Worm (Caenorhabditis elegans): Measurements from ENCODE around the gene nmy-1.
"Not testable (repeated sequence)": the region's sequence is repeated elsewhere in the genome, so short reads cannot be mapped to it uniquely, and the experiment has no call there.

Gene nmy-1

DNA sequence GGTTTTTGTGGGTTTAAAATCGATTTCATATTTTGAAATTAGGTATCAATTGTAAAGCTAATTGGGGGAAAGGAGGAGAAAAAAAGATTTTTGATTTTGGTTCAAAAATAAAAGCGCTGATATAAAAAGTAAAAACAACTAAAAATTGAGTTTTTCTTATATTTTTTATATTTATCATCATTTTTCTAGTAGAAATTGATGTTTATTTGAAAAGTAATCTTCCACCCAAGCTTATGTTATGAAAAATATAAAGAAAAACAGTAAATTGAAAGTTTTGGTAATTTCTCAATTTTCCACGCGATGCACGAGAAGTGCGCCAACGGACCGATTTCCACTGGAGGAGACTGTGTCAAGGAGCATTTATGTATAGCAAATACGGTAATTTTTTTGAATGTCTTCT is 15.1 kb upstream of the nmy-1 start, which contains the start of gene B0410.1:
Gene B0410.1 (plus strand): TSS at position 301 of the 400 bp plus-strand sequence.
- TF ChIP-seq elt-1 (tag; optimal IDR thresholded peaks at IDR 0.05; ENCODE audit: borderline replicate concordance, insufficient read depth); ham-2 (GFP tag; optimal IDR thresholded peaks at IDR 0.05); nhr-76 (tag; optimal IDR thresholded peaks at IDR 0.05): not testable (repeated sequence)

- TF ChIP-seq ztf-11 (tag; optimal IDR thresholded peaks at IDR 0.05) (no peak), bed-3 (GFP tag; optimal IDR thresholded peaks at IDR 0.05) (no peak), ham-2 (GFP tag; optimal IDR thresholded peaks at IDR 0.05) (no peak), nhr-28 (tag; optimal IDR thresholded peaks at IDR 0.05) (no peak), nhr-2 (tag; optimal IDR thresholded peaks at IDR 0.05) (no peak), sem-2 (GFP tag; optimal IDR thresholded peaks at IDR 0.05) (no peak), mep-1 (tag; optimal IDR thresholded peaks at IDR 0.05) (no peak), blmp-1 (tag; optimal IDR thresholded peaks at IDR 0.05) (no peak), nhr-237 (tag; optimal IDR thresholded peaks at IDR 0.05) (no peak)
These were observed 13.7 kb upstream of the nmy-1 start for ce11 chrX:2895646-2896045.

DNA sequence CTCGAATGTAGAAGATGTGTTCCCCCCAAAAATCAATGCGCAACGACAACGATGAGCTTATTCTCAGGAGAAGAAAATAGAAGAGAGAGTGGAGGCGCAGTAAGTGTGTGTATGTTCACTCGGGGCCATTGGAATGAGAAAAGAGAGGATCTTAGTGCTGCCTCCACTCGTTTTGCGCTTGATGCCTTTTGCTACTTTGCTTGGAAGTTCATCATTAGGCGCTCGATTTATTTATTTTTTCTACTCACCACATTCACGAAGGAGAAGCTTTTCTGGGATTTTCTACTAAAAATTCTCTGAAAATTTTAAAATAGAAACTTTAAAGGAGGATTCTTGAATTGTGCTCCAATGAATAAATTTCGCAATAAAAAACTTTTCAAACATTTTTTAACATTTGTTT is 11.1 kb upstream of the nmy-1 start, which contains the start of gene F52B10.3:
Gene F52B10.3 (minus strand): TSS at position 101 of the 400 bp plus-strand sequence.
- TF ChIP-seq unc-39 (tag; optimal IDR thresholded peaks at IDR 0.05) (no peak), lsy-2 (tag; optimal IDR thresholded peaks at IDR 0.05) (no peak), nhr-237 (tag; optimal IDR thresholded peaks at IDR 0.05) (no peak), mep-1 (tag; optimal IDR thresholded peaks at IDR 0.05) (no peak), mls-2 (tag; optimal IDR thresholded peaks at IDR 0.05) (no peak)

ce11 chrX:2900897-2901496 is 8.3 kb upstream of the nmy-1 start:
- peak; percentile 14 for TF ChIP-seq lin-32 (GFP tag; optimal IDR thresholded peaks at IDR 0.05)
- peak; percentile 76 for TF ChIP-seq nhr-2 (tag; optimal IDR thresholded peaks at IDR 0.05)
- TF ChIP-seq sptf-1 (tag; optimal IDR thresholded peaks at IDR 0.05): peak; percentile 48
- TF ChIP-seq elt-1 (tag; optimal IDR thresholded peaks at IDR 0.05; ENCODE audit: borderline replicate concordance, insufficient read depth): no peak
- TF ChIP-seq mep-1 (tag; optimal IDR thresholded peaks at IDR 0.05): no peak
- no peak for TF ChIP-seq hlh-1 (tag; optimal IDR thresholded peaks at IDR 0.05)
- peak; percentile 52 for TF ChIP-seq pha-4 (tag; optimal IDR thresholded peaks at IDR 0.05)
- TF ChIP-seq ham-2 (GFP tag; optimal IDR thresholded peaks at IDR 0.05): peak; percentile 80
- no peak for TF ChIP-seq zip-8 (tag; optimal IDR thresholded peaks at IDR 0.05)
- TF ChIP-seq mab-5 (tag; optimal IDR thresholded peaks at IDR 0.05): no peak
- no peak for TF ChIP-seq nhr-237 (tag; optimal IDR thresholded peaks at IDR 0.05)
- no peak for TF ChIP-seq lsy-2 (tag; optimal IDR thresholded peaks at IDR 0.05)
- TF ChIP-seq ceh-83 (GFP tag; optimal IDR thresholded peaks at IDR 0.05): no peak
- peak; percentile 12 for TF ChIP-seq mls-2 (tag; optimal IDR thresholded peaks at IDR 0.05)
- no peak for TF ChIP-seq lin-13 (tag; optimal IDR thresholded peaks at IDR 0.05)
- no peak for TF ChIP-seq drap-1 (GFP tag; optimal IDR thresholded peaks at IDR 0.05)
- TF ChIP-seq cnd-1 (tag; optimal IDR thresholded peaks at IDR 0.05): peak; percentile 60

DNA sequence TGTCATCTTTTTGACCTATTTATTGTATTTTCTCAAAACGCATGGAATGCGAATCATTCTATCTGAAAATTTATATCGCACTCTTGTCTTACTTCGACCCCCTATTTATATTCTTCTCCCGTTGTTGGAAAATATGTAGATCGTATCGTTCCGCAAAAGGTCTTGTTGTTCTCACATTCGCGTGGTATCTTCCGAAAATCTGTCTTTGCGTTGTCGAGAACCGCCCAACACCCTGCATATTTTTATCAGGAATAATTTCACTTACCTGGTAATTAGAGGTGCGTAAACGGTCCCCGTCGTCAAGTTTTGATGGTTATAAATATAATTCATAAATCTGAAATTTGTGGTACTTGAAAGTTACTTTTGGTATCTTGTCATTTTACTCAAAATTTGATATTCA is 6.5 kb upstream of the nmy-1 start:
- TF ChIP-seq elt-1 (tag; optimal IDR thresholded peaks at IDR 0.05; ENCODE audit: borderline replicate concordance, insufficient read depth) (peak; percentile 73), hlh-1 (tag; optimal IDR thresholded peaks at IDR 0.05) (no peak)

DNA sequence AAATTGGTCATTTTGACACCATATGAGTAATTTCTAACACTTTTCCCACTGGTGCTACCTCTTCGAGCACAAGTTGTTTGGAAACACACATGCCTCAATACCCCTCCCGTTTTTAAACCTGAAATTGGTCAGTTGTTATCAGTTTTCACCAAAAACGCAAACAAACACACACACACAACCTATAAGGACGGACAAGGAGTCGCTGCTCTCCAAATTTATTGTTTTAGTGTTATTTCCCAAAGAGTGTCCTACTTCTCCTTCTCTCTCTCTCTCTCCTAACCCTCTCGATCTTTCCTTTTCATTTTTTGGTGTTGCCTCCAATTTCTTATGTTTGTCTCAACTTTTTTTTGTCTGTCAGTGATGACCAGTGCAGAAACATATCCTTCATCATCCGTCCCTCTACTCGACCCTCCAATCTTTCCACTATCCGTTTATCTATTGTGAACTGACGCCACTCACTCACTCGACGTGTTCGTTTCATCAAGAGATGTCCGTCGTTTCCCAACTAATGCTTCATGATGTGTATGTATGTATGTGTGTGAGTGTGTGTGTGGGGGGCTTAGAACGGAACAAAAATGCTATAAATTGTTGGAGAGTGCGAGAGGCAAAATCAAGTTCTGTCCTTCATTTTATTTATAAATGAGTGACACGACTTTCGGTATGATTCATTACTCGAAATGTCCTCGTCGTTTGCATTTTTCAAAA is 5.5 kb upstream of the nmy-1 start:
- peak; percentile 68 for TF ChIP-seq unc-62 (GFP tag; optimal IDR thresholded peaks at IDR 0.05)
- no peak for TF ChIP-seq ceh-43 (GFP tag; optimal IDR thresholded peaks at IDR 0.05)

All from whole organism, mixed stage, embryonic.